Worm (Caenorhabditis elegans) whole organism, dauer: Measurements from ENCODE around the gene C18D1.2.

Experiments
- unc-62 ChIP-seq: sonication (generic microtip); optimal IDR thresholded peaks from 2 replicates; lab custom pipeline; 2017; ENCODE audit warnings: missing biosample characterization, missing genetic modification reagents, missing genetic modification characterization

C18D1.2 gene

DNA sequence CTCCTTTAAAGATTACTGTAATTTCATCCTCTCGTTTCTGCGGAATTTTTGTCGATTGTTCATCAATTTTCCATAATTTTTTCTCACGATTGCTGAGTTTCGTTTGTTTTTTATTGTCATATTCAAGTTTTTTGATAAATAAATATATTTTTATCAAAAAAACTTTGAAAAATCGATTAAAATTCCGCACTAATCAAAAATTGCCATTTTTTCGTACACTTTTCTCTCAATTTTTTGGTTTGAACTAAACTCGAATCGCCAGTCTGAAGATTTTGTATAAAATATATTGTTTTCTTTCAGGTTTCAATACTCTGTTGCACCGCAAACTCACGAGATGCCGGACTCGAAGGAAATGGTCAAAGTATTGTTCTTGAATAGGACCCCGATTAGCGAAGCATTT is 16.0 kb upstream of the C18D1.2 start, which contains the start of gene ogr-2:
Gene ogr-2, plus strand, starts transcription at position 301 of the 400 bp plus-strand sequence.
- TF ChIP-seq unc-62 (GFP tag; lab: Kevin White, UChicago): no peak

DNA sequence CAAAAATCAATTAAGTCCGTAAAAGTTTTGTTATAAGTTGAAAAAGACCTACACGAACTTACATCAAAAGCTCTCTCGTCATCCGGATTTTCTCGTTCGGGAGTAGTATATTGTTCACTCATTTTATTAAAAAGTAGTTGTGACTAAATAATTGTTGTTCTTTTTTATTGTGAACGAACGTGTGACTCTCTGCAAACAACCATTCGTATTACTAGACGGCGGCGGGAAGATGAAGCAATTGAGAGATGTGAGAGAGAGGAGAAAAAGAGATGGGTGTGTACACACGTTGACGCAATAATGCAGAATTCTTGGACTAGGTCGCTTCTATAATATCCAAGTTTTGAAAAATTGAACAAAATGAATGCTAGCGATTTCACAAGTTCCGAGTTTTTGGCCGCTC is 11.8 kb upstream of the C18D1.2 start, which contains the start of the genes F52H3.11 and bath-38:
Gene F52H3.11, minus strand, starts transcription at position 203 of the 400 bp plus-strand sequence.
Gene bath-38, minus strand, starts transcription at position 310 of the 400 bp plus-strand sequence.
- TF ChIP-seq unc-62 (GFP tag; lab: Kevin White, UChicago): no peak

DNA sequence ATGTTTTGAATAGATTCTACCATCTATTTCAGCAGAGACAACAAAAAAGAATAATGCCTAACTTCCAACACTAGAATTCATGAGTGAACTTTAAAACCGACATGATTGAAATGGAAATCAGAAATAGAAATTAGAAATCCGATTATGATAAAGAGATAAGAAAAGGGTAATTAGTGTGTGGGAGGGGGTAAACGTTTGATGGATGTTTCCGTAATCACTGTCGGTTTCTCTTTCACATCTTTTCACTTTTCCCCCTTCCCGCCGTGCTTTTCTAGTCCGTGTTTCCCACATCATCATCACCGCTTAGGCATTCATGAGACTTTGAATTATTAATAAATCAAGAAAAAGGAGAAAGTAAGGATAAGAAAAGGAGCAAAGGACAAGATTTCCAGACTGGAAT is 11.1 kb upstream of the C18D1.2 start:
- TF ChIP-seq unc-62 (GFP tag; lab: Kevin White, UChicago): no peak

DNA sequence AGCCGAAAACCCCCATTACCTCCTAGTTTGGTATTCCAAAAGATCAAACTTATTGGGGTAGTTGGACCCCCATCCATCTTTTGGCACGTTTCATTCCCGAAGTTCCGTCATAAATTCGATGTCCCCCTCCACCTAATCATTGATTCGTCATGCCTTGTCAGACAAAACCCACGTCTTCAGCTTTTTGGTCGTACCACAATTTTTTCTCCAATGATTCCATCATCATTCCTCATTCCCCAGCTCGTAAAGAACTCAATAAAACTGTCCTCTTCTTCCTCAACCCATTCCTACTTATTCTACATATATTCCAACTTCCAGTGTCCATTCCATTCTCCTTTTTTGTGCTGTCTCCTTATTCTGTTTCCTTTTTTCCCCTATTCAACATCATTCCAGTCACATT is 8.2 kb upstream of the C18D1.2 start, which contains the start of gene flp-4:
Gene flp-4, plus strand, starts transcription at position 301 of the 400 bp plus-strand sequence.
- no peak for TF ChIP-seq unc-62 (GFP tag; lab: Kevin White, UChicago)

DNA sequence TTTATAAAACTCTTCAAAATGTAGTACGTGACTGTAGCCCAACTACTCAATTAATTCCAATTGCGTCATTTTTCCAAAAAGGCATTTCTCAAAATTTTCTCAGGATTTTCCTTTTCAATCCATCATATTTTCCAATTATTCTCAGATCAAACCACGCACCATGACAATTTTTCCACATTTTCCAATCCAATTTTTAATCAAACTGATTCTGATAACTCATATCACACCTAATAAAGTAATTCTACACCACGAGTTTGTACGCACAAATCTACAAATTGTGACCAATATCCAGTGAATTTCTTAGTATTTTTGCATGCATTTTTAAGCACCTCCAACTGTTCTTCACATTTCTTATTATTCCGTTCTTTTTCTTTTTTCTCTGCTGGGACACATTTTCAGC is 5.3 kb upstream of the C18D1.2 start:
- no peak for TF ChIP-seq unc-62 (GFP tag; lab: Kevin White, UChicago)

DNA sequence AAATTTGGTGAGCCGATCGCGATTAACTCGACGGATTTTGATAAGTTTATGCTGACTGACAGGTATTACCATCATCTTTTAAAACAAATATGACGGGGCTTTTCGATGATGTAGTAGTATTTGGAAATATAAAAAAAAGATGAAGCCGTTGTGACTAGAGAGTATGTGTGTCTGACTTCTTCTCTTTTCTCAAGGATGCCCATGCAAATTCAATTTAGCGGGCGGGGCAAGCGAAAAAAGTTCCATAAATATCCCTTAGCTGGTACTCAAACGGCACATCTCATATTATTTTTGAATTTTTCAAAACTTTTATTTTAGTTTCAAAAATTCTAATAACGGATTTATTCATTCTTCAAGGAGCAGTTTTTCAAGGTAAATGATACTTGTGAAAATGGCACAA is 3.7 kb downstream of the C18D1.2 start, which contains the start of gene stg-1:
Gene stg-1, minus strand, starts transcription at position 153 of the 400 bp plus-strand sequence.
- TF ChIP-seq unc-62 (GFP tag; lab: Kevin White, UChicago): no peak

DNA sequence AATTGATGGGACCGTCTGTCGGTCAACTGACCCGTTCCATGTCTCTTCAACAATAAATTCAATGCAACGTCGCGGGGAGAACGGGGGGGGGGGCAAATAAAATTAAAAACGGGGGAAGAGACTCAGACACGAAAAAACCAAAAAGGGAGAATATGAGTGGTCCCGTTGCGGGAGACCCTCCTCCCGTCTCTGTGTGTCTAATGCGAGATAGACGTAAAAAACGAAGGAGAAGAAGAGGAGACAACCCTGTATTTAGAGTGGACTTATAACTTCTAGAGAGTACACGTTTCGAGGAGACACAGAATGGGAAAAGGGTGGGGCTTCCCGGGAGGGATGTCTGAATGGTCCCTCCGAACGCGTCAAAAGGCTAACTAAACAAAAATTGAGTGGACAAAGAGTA is 8.7 kb downstream of the C18D1.2 start:
- TF ChIP-seq unc-62 (GFP tag; lab: Kevin White, UChicago): no peak

DNA sequence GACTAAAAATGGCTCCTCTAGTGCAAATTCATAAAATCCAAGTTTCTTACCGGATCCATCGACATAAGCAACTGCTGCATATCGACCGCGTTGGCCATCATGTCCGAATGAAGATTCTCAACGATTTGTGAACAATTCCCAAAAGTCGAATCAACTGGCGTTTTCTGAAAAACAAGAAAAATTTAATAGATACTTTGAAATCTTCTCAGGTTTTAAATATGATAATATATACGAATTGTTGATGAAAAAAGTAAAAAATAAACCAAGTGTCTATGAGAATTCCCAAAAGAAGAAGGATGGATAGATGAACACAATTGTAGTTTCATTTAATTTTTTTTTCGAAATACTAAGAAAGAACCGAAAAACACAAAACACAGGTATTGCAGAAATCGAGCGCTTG is 11.0 kb downstream of the C18D1.2 start, which contains the start of gene die-1:
Gene die-1, minus strand, starts transcription at position 101 of the 400 bp plus-strand sequence.
- TF ChIP-seq unc-62 (GFP tag; lab: Kevin White, UChicago): no peak

DNA sequence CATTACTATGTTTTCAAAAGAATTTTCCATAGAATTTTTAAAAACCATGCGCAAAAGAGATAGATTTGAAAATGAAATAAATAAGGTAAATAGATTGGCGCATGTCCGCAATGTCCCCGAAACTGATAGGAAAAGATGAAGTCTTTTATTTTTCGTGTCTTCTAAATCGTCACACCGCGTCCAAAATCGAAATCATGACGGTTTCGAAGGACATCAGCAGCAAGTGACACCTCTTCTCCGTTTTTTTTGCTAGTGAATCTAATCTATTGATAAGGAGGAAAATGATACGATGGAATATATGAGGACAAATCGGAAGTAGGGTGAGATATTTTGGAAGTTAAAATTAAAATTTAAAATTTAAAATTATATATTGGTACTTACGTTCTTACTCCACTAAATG is 17.2 kb downstream of the C18D1.2 start:
- TF ChIP-seq unc-62 (GFP tag; lab: Kevin White, UChicago): no peak

DNA sequence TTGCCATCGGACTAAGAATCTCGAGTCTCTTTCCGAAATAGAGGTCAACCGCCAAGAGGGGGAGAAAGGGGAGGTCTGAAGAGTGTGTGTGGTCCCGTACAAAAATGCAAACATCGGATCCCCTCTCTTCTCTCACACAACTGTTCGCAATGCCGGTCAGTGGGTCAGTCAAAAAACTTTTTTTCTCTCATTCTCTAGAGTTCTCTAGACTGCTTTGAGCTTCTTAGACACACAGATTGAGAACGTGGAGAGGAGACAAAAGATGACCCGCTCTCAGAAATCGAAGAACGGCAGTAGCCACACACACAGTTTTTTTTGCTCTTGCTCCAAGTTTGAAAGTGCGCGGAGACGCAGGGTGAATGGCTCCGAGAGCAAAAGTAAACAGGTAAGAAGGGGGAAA is 19.0 kb downstream of the C18D1.2 start:
- TF ChIP-seq unc-62 (GFP tag; lab: Kevin White, UChicago): no peak

DNA sequence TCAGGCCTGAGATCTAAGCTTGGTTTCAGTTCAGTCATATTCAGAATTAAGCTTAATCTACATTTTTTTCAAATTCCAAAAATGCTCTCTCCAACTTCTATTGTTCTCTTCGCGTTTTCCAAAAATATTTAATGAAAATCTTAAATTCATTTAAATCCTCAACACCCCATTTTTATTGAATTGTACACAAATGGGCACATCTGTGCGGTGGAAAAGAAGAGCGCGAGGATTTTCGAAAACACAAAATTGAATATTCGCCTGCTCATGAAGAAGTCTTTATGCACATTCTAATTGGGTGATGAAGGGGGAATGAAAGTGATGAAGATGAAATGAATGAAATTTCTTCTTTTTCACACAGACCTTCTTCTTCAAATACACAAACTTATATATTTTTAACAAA is 27.7 kb downstream of the C18D1.2 start:
- TF ChIP-seq unc-62 (GFP tag; lab: Kevin White, UChicago): no peak

DNA sequence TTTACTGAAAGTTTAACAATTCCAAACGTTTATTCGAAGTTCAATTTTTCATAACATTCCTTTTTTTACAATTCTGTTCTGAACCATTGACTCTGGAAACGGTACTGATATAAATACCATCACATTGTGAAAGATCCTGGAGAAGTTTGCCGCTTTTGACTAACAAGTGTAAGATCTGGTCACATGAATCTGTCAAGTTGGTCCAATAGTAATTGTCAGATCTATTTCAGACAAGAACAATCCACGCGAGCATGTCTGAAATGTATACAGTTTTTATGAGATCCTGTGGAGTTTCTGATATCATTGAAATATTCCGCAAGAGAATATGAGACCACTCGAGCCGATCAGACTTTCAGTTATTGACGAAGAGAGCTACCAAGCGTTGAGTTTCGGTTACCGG is 36.3 kb downstream of the C18D1.2 start:
- no peak for TF ChIP-seq unc-62 (GFP tag; lab: Kevin White, UChicago)

DNA sequence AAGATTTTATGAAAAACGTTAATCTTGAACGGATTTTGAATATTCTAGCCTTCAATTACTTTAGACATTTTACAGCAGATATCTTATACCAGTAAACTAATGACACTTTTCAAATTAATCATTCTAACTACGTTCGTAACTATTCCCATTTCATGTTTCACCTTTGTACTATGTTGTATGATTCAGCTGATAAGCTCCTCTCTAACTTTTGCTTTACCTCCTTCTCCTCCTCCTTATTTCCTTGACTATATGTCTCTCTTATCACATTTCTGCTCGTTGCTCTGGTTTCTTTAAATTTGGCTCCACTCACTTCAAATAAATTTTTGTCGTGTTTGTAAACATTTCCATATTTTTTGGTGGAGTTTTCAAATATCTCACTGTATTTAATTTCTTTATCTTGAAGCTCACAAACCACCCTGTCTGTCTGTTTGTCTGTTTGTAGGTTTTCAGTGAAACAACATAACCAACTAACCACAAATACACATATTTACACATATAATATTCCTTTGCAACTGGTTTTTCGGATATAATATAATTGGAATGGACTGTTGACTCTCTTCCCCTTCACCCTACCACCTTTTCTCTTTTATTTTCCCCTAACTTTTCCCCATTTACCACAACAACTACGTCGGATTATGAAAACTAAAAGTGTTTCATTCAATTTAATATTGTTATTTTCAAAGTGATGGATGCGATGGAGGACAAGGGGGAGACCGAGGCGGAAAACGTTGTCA is 37.6 kb downstream of the C18D1.2 start, which contains the start of gene lact-2:
Gene lact-2, plus strand, starts transcription at position 684 of the 734 bp plus-strand sequence.
- TF ChIP-seq unc-62 (GFP tag; lab: Kevin White, UChicago): no peak

DNA sequence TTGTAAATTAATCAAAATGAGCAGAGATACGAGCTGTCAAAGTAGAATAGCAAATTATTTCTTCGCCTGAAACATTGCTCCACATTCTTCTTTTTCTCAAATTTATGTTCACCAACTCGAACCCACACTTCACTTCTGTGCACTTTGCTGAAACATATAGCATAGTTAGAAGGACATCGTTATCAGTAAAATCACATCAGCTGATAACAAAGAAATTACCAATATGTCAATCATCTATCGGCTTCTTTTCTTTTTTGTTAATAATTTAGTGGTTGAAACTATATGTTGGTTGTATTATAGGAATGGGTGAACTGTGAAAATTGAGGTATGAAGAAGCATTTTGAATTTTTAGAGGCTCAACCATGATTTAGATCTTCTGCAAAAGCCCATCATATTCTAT is 38.4 kb downstream of the C18D1.2 start:
- TF ChIP-seq unc-62 (GFP tag; lab: Kevin White, UChicago): no peak

DNA sequence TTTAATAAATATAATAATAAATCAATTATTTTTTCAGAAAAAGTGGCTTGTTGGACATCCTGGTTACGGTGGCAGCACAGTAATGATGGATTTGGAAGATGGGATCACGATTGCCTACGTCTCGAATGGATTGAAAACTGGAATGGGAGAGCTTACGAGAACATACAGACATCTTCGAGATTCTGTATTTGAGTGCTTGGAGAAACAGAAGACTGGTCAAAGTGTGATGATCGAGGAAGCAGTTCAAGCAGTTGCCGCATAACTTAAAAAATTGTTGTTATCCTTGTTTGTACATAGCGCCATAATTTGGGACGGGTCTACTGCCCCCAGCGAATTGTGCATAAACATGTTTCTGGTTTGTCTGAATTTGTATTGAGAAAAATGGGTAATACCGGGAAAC is 41.6 kb downstream of the C18D1.2 start:
- no peak for TF ChIP-seq unc-62 (GFP tag; lab: Kevin White, UChicago)

DNA sequence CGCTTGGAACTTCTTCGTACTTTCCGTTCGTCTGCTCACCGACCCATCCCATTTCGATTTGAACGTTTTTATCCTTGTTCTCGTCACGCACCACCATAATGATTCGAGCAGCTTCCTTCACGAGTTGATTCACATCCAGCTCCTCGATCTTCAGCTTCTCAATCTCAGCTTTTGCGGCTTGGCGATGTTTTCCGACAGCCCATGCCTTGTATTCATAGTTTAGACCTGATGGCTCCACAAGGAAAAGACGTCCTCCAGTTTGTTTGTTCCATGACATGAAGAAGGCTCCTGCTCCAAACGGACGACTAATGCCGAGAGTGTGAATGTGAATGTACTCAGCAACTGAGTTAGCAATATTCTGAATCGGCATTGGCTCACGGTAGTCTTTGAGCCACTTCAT is 42.3 kb downstream of the C18D1.2 start:
- TF ChIP-seq unc-62 (GFP tag; lab: Kevin White, UChicago): no peak
